Fruit fly (Drosophila melanogaster) whole organism: ENCODE measurements around the gene AdoR.

Source experiments
- CG8478 ChIP-seq: fragments of >200 bp; optimal IDR thresholded peaks from 2 replicates; lab custom pipeline; 2018; ENCODE audit warnings: inconsistent platforms
- Dll ChIP-seq: fragments of >200 bp; optimal IDR thresholded peaks from 2 replicates; lab custom pipeline; 2017
- EcR ChIP-seq, 2 experiments: fragments of >200 bp; optimal IDR thresholded peaks; 2 replicates each; lab custom pipeline; 2017; ENCODE audit warnings: missing biosample characterization in 2 of 2, missing genetic modification characterization in 2 of 2, missing genetic modification reagents in 2 of 2
- pan ChIP-seq: fragments of >200 bp; optimal IDR thresholded peaks from 2 replicates; lab custom pipeline; 2017
- psq ChIP-seq: fragments of >200 bp; optimal IDR thresholded peaks from 2 replicates; lab custom pipeline; 2017

DNA sequence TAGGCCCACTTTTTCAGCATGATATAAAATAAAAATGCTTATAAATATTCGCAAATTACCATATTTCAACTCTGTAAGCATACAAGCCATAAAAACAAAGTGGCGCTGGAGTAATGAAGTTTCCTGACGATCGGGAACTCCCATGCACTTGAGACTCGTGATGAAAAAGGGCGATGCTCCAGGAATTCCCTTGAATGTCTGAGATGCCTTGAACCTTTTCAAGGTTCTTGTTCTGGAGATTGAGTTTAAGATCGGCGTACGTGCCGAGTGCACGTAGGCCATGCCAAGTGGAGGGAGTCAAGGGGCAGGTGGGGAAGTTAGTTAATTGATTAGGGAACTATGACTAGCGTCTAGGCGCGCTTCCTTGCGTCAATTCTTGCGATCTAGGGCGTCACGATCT, 34.5 kb upstream of the AdoR start:
- TF ChIP-seq Dll, result no peak
- no peak for TF ChIP-seq EcR (GFP tag; optimal IDR thresholded peaks at IDR 0.05; lab: Kevin White, UChicago)
- no peak for TF ChIP-seq psq
- TF ChIP-seq CG8478 (lab: Kevin White, UChicago), result no peak
- TF ChIP-seq pan (lab: Kevin White, UChicago), result no peak
